Fruit fly (Drosophila melanogaster): ENCODE results near the gene Prosbeta4.

Prosbeta4 gene

DNA sequence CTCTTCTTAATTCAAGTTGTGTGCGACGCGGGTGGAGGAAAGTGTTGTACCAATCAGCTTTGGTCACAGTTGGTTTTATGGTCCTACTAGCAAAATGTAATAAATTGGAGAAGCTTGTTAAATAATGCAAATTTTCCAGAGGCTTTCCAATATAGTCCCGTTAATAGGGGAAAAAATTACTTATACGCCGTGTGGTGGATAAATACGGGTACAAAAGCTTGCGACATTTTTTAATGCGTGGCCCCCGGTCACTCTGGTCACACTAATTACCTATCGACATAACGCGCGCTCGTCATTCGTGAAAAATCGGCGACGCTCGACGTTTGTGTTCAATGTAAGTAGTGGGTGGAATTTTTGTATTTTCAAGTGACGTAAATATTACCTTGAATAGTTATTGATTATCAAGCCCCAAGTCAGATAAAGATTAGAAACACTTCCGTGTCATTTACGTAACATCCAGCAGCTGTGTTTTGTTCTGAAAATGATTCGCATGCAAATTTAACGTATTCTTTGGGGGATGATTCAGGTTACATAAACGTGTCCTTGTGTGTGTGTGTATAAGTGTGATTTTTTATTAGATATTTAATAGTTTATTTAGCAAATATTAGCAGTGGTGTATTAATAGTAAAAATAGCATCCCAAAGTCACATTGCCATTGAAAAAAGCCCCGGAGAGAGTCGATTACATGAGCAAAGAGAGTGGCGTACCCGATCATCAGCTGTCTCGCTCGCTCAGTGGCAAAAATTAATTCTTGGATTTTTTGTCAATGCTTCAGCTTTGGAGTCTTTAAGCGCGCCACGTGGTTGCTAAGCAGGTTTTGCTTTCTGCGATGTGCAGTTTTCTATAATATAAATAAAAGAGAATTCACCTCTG is 12.1 kb downstream of the Prosbeta4 start, which contains the start of gene Cyt-c-p (continued):
- TF ChIP-seq CG9932 (GFP tag; IDR thresholded peaks at IDR 0.05) (no peak), CG12299 (tag; optimal IDR thresholded peaks at IDR 0.05) (peak; percentile 45), CG5245 (GFP tag; optimal IDR thresholded peaks at IDR 0.05) (no peak), pho (GFP tag; optimal IDR thresholded peaks at IDR 0.05) (no peak), fd64A (GFP tag; optimal IDR thresholded peaks at IDR 0.05) (no peak), CG14860 (GFP tag; IDR thresholded peaks at IDR 0.05; ENCODE audit: partially characterized antibody) (peak; percentile 17; the same call in 1 of the 3 replicates), eve (GFP tag; optimal IDR thresholded peaks at IDR 0.05) (peak in 1 of 2 experiments; percentile 36), Mes4 (GFP tag; optimal IDR thresholded peaks at IDR 0.05) (peak; percentile 7), Usf (GFP tag; optimal IDR thresholded peaks at IDR 0.05) (no peak), CG10267 (tag; optimal IDR thresholded peaks at IDR 0.05) (peak; percentile 56), bab2 (GFP tag; optimal IDR thresholded peaks at IDR 0.05) (no peak), CG9437 (GFP tag; optimal IDR thresholded peaks at IDR 0.05) (peak; percentile 48), ap (GFP tag; IDR thresholded peaks at IDR 0.05) (no peak), hkb (optimal IDR thresholded peaks at IDR 0.05) (peak; percentile 75), hkb (GFP tag; IDR thresholded peaks at IDR 0.05) (0 out of 2 replicates have a peak, but pooled peaks have one; percentile 25), toy (GFP tag; IDR thresholded peaks at IDR 0.05) (no peak), Nf-YC (tag; optimal IDR thresholded peaks at IDR 0.05) (peak; percentile 55), Bdp1 (GFP tag; optimal IDR thresholded peaks at IDR 0.05) (peak; percentile 32), trh (GFP tag; optimal IDR thresholded peaks at IDR 0.05) (no peak), stc (GFP tag; IDR thresholded peaks at IDR 0.05) (no peak), Dbx (GFP tag; IDR thresholded peaks at IDR 0.05) (peak; percentile 41; the same call in 2 of the 3 replicates), CG14667 (GFP tag; IDR thresholded peaks at IDR 0.05) (no peak), BtbVII (GFP tag; optimal IDR thresholded peaks at IDR 0.05) (peak; percentile 34), CG12155 (GFP tag; optimal IDR thresholded peaks at IDR 0.05) (peak; percentile 11), CG15696 (tag; optimal IDR thresholded peaks at IDR 0.05) (no peak), sc (optimal IDR thresholded peaks at IDR 0.05) (no peak), sc (GFP tag; optimal IDR thresholded peaks at IDR 0.05) (no peak), CG42726 (GFP tag; IDR thresholded peaks at IDR 0.05; ENCODE audit: partially characterized antibody) (no peak; the same call in none of the 2 replicates), ind (GFP tag; optimal IDR thresholded peaks at IDR 0.05) (no peak), HLH3B (GFP tag; IDR thresholded peaks at IDR 0.05) (no peak), Atf-2 (GFP tag; optimal IDR thresholded peaks at IDR 0.05) (no peak), CG12104 (GFP tag; optimal IDR thresholded peaks at IDR 0.05) (no peak), C15 (GFP tag; IDR thresholded peaks at IDR 0.05) (no peak), CG7556 (GFP tag; optimal IDR thresholded peaks at IDR 0.05) (peak; percentile 22), CG13424 (tag; optimal IDR thresholded peaks at IDR 0.05) (peak; percentile 3), salm (tag; optimal IDR thresholded peaks at IDR 0.05) (peak; percentile 6), CG12744 (GFP tag; optimal IDR thresholded peaks at IDR 0.05) (no peak), tin (GFP tag; optimal IDR thresholded peaks at IDR 0.05) (no peak), NfI (GFP tag; optimal IDR thresholded peaks at IDR 0.05) (no peak), CG6689 (GFP tag; IDR thresholded peaks at IDR 0.05) (no peak), crol (GFP tag; IDR thresholded peaks at IDR 0.05) (0 out of 2 replicates have a peak, but pooled peaks have one; percentile 20), TFAM (GFP tag; optimal IDR thresholded peaks at IDR 0.05) (no peak), CG12391 (tag; optimal IDR thresholded peaks at IDR 0.05) (peak; percentile 55), oc (tag; optimal IDR thresholded peaks at IDR 0.05) (no peak), Ets65A (GFP tag) (no peak), amos (GFP tag; IDR thresholded peaks at IDR 0.05; ENCODE audit: partially characterized antibody) (peak; percentile 64; the same call in 1 of the 2 replicates), ranshi (GFP tag; IDR thresholded peaks at IDR 0.05) (no peak; the same call in 1 of the 2 replicates), usp (GFP tag; optimal IDR thresholded peaks at IDR 0.05) (no peak), gt (GFP tag; IDR thresholded peaks at IDR 0.05) (no peak), aop (GFP tag; IDR thresholded peaks at IDR 0.05) (no peak), NK7.1 (GFP tag; optimal IDR thresholded peaks at IDR 0.05) (no peak)

All from whole organism, embryonic.